Fruit fly (Drosophila melanogaster): ENCODE results near the gene Sfmbt.

The Sfmbt gene

DNA sequence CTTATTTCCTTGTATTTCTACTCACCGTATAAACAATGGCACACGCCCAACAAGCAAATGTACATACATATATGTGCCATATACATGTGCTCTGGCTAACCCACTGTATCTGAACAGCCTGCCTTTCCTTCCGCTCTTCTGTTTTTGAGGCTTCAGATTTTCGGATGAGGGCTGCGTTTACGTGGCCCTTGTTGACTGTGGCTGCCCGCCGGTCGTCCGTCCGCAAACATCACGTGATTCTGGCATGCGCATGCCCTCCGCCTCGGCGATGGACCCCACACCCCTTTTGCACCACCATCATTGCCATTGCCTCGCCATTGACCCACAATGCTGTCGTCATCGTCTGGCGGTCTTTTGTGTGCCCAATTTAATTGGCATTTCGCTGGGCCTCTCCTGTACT is 28.7 kb upstream of the Sfmbt start (continued):
- TF ChIP-seq gsb-n (tag; optimal IDR thresholded peaks at IDR 0.05) (no peak), Stat92E (GFP tag; optimal IDR thresholded peaks at IDR 0.05) (no peak), Dip3 (GFP tag; optimal IDR thresholded peaks at IDR 0.05) (peak; percentile 22), CG10267 (tag; optimal IDR thresholded peaks at IDR 0.05) (no peak), CG18476 (GFP tag; optimal IDR thresholded peaks at IDR 0.05) (no peak), hbn (GFP tag; IDR thresholded peaks at IDR 0.05; ENCODE audit: partially characterized antibody) (no peak), Atf3 (GFP tag; optimal IDR thresholded peaks at IDR 0.05) (peak; percentile 44), H15 (GFP tag; IDR thresholded peaks at IDR 0.05) (no peak), CG6175 (GFP tag; IDR thresholded peaks at IDR 0.05) (no peak), Camta (GFP tag; optimal IDR thresholded peaks at IDR 0.05) (no peak), Dfd (GFP tag; optimal IDR thresholded peaks at IDR 0.05) (no peak), CG8944 (GFP tag; optimal IDR thresholded peaks at IDR 0.05) (no peak), bcd (GFP tag; optimal IDR thresholded peaks at IDR 0.05) (peak; percentile 38), CG33213 (GFP tag; optimal IDR thresholded peaks at IDR 0.05) (no peak), CG7372 (GFP tag; IDR thresholded peaks at IDR 0.05) (no peak), stwl (tag; optimal IDR thresholded peaks at IDR 0.05) (no peak), CG7963 (GFP tag; IDR thresholded peaks at IDR 0.05; ENCODE audit: partially characterized antibody) (no peak), CG12769 (tag; optimal IDR thresholded peaks at IDR 0.05) (peak; percentile 85), Hr39 (optimal IDR thresholded peaks at IDR 0.05) (no peak), Hr51 (GFP tag; optimal IDR thresholded peaks at IDR 0.05) (no peak), jigr1 (GFP tag; IDR thresholded peaks at IDR 0.05) (no peak), Myb (GFP tag; optimal IDR thresholded peaks at IDR 0.05) (no peak), salm (tag; optimal IDR thresholded peaks at IDR 0.05) (no peak), ems (GFP tag; optimal IDR thresholded peaks at IDR 0.05) (no peak), B-H1 (GFP tag; IDR thresholded peaks at IDR 0.05) (no peak; the same call in 2 of the 3 replicates), CG17612 (GFP tag; IDR thresholded peaks at IDR 0.05) (no peak), slou (GFP tag; optimal IDR thresholded peaks at IDR 0.05) (no peak), CG17802 (tag; optimal IDR thresholded peaks at IDR 0.05) (no peak), ftz-f1 (GFP tag; optimal IDR thresholded peaks at IDR 0.05) (peak; percentile 95), Hand (GFP tag; optimal IDR thresholded peaks at IDR 0.05) (peak; percentile 71), CG5180 (GFP tag; optimal IDR thresholded peaks at IDR 0.05) (peak; percentile 38), Chrac-16 (GFP tag; optimal IDR thresholded peaks at IDR 0.05) (no peak), tna (GFP tag; IDR thresholded peaks at IDR 0.05; ENCODE audit: partially characterized antibody) (no peak), Scr (GFP tag; IDR thresholded peaks at IDR 0.05; ENCODE audit: partially characterized antibody) (no peak), Ada2b (GFP tag; IDR thresholded peaks at IDR 0.05) (no peak), NC2α (GFP tag; optimal IDR thresholded peaks at IDR 0.05) (peak; percentile 17), CG7839 (tag; optimal IDR thresholded peaks at IDR 0.05) (no peak), unc-4 (GFP tag; IDR thresholded peaks at IDR 0.05; ENCODE audit: partially characterized antibody) (no peak), CG43689 (GFP tag; IDR thresholded peaks at IDR 0.05) (no peak), pros (GFP tag; optimal IDR thresholded peaks at IDR 0.05) (peak; percentile 45), mld (GFP tag; IDR thresholded peaks at IDR 0.05; ENCODE audit: partially characterized antibody) (no peak), CG14441 (GFP tag; IDR thresholded peaks at IDR 0.05) (0 out of 2 replicates have a peak, but pooled peaks have one; percentile 3), hb (GFP tag; IDR thresholded peaks at IDR 0.05; ENCODE audit: partially characterized antibody) (no peak), CG11085 (GFP tag; IDR thresholded peaks at IDR 0.05) (no peak), tup (GFP tag; optimal IDR thresholded peaks at IDR 0.05) (no peak), ab (GFP tag; optimal IDR thresholded peaks at IDR 0.05) (no peak), sima (GFP tag; optimal IDR thresholded peaks at IDR 0.05) (no peak), CG1024 (GFP tag; IDR thresholded peaks at IDR 0.05) (no peak), mirr (GFP tag; optimal IDR thresholded peaks at IDR 0.05) (peak; percentile 71), Sry-δ (GFP tag; optimal IDR thresholded peaks at IDR 0.05) (no peak), mam (GFP tag; optimal IDR thresholded peaks at IDR 0.05) (no peak)
